Worm (Caenorhabditis elegans) whole organism, L4/young adult: ENCODE measurements around the gene T19B10.12.

Experiments used
- dao-5 ChIP-seq: sonication (generic microtip); optimal IDR thresholded peaks from 2 replicates; lab custom pipeline; 2016; ENCODE audit warnings: missing genotype, missing genetic modification characterization, moderate library complexity, missing compliant biosample characterization
- him-1 ChIP-seq: sonication (generic microtip); optimal IDR thresholded peaks from 2 replicates; lab custom pipeline; 2016; ENCODE audit warnings: missing genotype, missing genetic modification reagents, missing genetic modification characterization, missing compliant biosample characterization

- TF ChIP-seq him-1 (tag; lab: Kevin White, UChicago): no peak
- TF ChIP-seq dao-5: no peak
Measured at ce11 chrV:11247846-11248245, 3.0 kb upstream of the T19B10.12 start, which contains the start of gene mam-4.
